Fruit fly (Drosophila melanogaster) whole organism, embryonic: Measurements from ENCODE around the gene GC2.

Experiments
- Aef1 ChIP-seq: fragments of 200-800 bp; sonication (Bioruptor generic); IDR thresholded peaks from 3 replicates; pipeline ENCODE4 v1.3.6; 2022; ENCODE audit warnings: missing biosample characterization, missing genetic modification characterization
- Atf6 ChIP-seq: fragments of 200-800 bp; sonication (Bioruptor generic); IDR thresholded peaks from 2 replicates; pipeline ENCODE4 v1.3.6; 2022; ENCODE audit warnings: missing biosample characterization, missing genetic modification characterization
- B-H2 ChIP-seq: fragments of 200-800 bp; sonication (Bioruptor generic); optimal IDR thresholded peaks from 2 replicates; lab custom pipeline; 2018; ENCODE audit warnings: missing biosample characterization, mild to moderate bottlenecking, missing genetic modification characterization
- Bteb2 ChIP-seq: fragments of 200-800 bp; sonication (Bioruptor generic); optimal IDR thresholded peaks from 2 replicates; lab custom pipeline; 2016; ENCODE audit warnings: missing biosample characterization, missing genetic modification characterization
- CG10654 ChIP-seq: fragments of 200-800 bp; sonication (Bioruptor generic); optimal IDR thresholded peaks from 2 replicates; lab custom pipeline; 2016; ENCODE audit warnings: missing biosample characterization, missing genetic modification characterization
- CG12155 ChIP-seq: fragments of 200-800 bp; sonication (Bioruptor generic); optimal IDR thresholded peaks from 3 replicates; lab custom pipeline; 2016; ENCODE audit warnings: missing biosample characterization, missing genetic modification characterization
- CG12942 ChIP-seq: fragments of 200-800 bp; sonication (Bioruptor generic); optimal IDR thresholded peaks from 3 replicates; lab custom pipeline; 2016; ENCODE audit warnings: missing biosample characterization, missing genetic modification characterization
- CG13287 ChIP-seq: fragments of 200-800 bp; sonication (Bioruptor generic); IDR thresholded peaks from 2 replicates; pipeline ENCODE4 v1.3.6; 2022; ENCODE audit warnings: missing biosample characterization, missing genetic modification characterization; ENCODE audit not compliant: partially characterized antibody
- CG1647 ChIP-seq: fragments of 200-800 bp; sonication (Bioruptor generic); optimal IDR thresholded peaks from 3 replicates; lab custom pipeline; 2016; ENCODE audit warnings: missing biosample characterization, missing genetic modification characterization
- CG16815 ChIP-seq: fragments of 200-800 bp; sonication (Bioruptor generic); optimal IDR thresholded peaks from 3 replicates; lab custom pipeline; 2017; ENCODE audit warnings: missing biosample characterization, mild to moderate bottlenecking, missing genetic modification characterization
- CG17385 ChIP-seq: fragments of 200-800 bp; sonication (Bioruptor generic); optimal IDR thresholded peaks from 3 replicates; lab custom pipeline; 2018; ENCODE audit warnings: missing biosample characterization, mild to moderate bottlenecking, missing genetic modification characterization
- CG18011 ChIP-seq: fragments of 200-800 bp; sonication (Bioruptor generic); optimal IDR thresholded peaks from 2 replicates; lab custom pipeline; 2017; ENCODE audit warnings: missing biosample characterization, missing genetic modification characterization, mild to moderate bottlenecking, moderate library complexity, missing genotype
- CG2116 ChIP-seq: fragments of 200-800 bp; sonication (Bioruptor generic); optimal IDR thresholded peaks from 3 replicates; lab custom pipeline; 2018; ENCODE audit warnings: missing biosample characterization, mild to moderate bottlenecking, missing genetic modification characterization
- CG30020 ChIP-seq: fragments of 200-800 bp; optimal IDR thresholded peaks from 2 replicates; lab custom pipeline; 2019; ENCODE audit warnings: missing biosample characterization, mild to moderate bottlenecking, missing genetic modification characterization, moderate library complexity
- CG3847 ChIP-seq: fragments of 200-800 bp; sonication (Bioruptor generic); IDR thresholded peaks from 2 replicates; pipeline ENCODE4 v1.3.6; 2022; ENCODE audit warnings: missing biosample characterization, missing genetic modification characterization
- CG4820 ChIP-seq: fragments of 200-800 bp; sonication (Bioruptor generic); optimal IDR thresholded peaks from 3 replicates; lab custom pipeline; 2016; ENCODE audit warnings: missing biosample characterization, missing genetic modification characterization
- CG6683 ChIP-seq: fragments of 200-800 bp; sonication (Bioruptor generic); optimal IDR thresholded peaks from 2 replicates; lab custom pipeline; 2017; ENCODE audit warnings: missing biosample characterization, mild to moderate bottlenecking, missing genetic modification characterization, missing genetic modification reagents
- CG6813 ChIP-seq: fragments of 200-800 bp; sonication (Bioruptor generic); optimal IDR thresholded peaks from 2 replicates; lab custom pipeline; 2017; ENCODE audit warnings: missing biosample characterization, missing genetic modification characterization, mild to moderate bottlenecking, moderate library complexity, missing genetic modification reagents
- CG8359 ChIP-seq: fragments of 200-800 bp; sonication (Bioruptor generic); optimal IDR thresholded peaks from 2 replicates; lab custom pipeline; 2017; ENCODE audit warnings: missing biosample characterization, mild to moderate bottlenecking, missing genetic modification characterization, borderline replicate concordance
- Dp ChIP-seq: fragments of 200-800 bp; sonication (Bioruptor generic); optimal IDR thresholded peaks from 2 replicates; lab custom pipeline; 2018; ENCODE audit warnings: missing biosample characterization, mild to moderate bottlenecking, missing genetic modification characterization, moderate library complexity
- Drgx ChIP-seq: fragments of 200-800 bp; sonication (Bioruptor generic); IDR thresholded peaks from 2 replicates; pipeline ENCODE4 v1.3.6; 2022; ENCODE audit warnings: missing biosample characterization, missing genetic modification characterization
- Elba2 ChIP-seq: fragments of 200-800 bp; sonication (Bioruptor generic); optimal IDR thresholded peaks from 3 replicates; lab custom pipeline; 2016; ENCODE audit warnings: missing biosample characterization, missing genetic modification characterization
- HLH3B ChIP-seq: fragments of 200-800 bp; sonication (Bioruptor generic); IDR thresholded peaks from 2 replicates; pipeline ENCODE4 v1.3.6; 2022; ENCODE audit warnings: missing biosample characterization, missing genetic modification characterization
- Sox102F ChIP-seq: fragments of 200-800 bp; sonication (Bioruptor generic); optimal IDR thresholded peaks from 2 replicates; lab custom pipeline; 2018; ENCODE audit warnings: missing biosample characterization, mild to moderate bottlenecking, missing genetic modification characterization, moderate library complexity
- cas ChIP-seq: fragments of 200-800 bp; sonication (Bioruptor generic); IDR thresholded peaks from 2 replicates; pipeline ENCODE4 v1.3.6; 2022; ENCODE audit warnings: missing biosample characterization, missing genetic modification characterization
- cato ChIP-seq: fragments of 200-800 bp; sonication (Bioruptor generic); optimal IDR thresholded peaks from 2 replicates; lab custom pipeline; 2016; ENCODE audit warnings: missing biosample characterization, missing genetic modification characterization, borderline replicate concordance
- cg ChIP-seq: fragments of 200-800 bp; sonication (Bioruptor generic); optimal IDR thresholded peaks from 3 replicates; lab custom pipeline; 2019; ENCODE audit warnings: missing biosample characterization, mild to moderate bottlenecking, missing genetic modification characterization, moderate library complexity
- chinmo ChIP-seq: fragments of 200-800 bp; sonication (Bioruptor generic); IDR thresholded peaks from 4 replicates; pipeline ENCODE4 v1.3.6; 2022; ENCODE audit warnings: missing biosample characterization, missing genetic modification characterization; ENCODE audit not compliant: partially characterized antibody
- crc ChIP-seq: fragments of 200-800 bp; sonication (Bioruptor generic); optimal IDR thresholded peaks from 2 replicates; lab custom pipeline; 2016; ENCODE audit warnings: missing biosample characterization, missing genetic modification characterization
- croc ChIP-seq: fragments of 200-800 bp; sonication (Bioruptor generic); conservative IDR thresholded peaks from 3 replicates; pipeline ENCODE4 v1.3.6; 2022; ENCODE audit warnings: missing biosample characterization, missing genetic modification characterization
- disco-r ChIP-seq: fragments of 200-800 bp; sonication (Bioruptor generic); optimal IDR thresholded peaks from 2 replicates; lab custom pipeline; 2016; ENCODE audit warnings: missing biosample characterization, missing genetic modification characterization
- dmrt99B ChIP-seq: fragments of 200-800 bp; sonication (Bioruptor generic); optimal IDR thresholded peaks from 2 replicates; lab custom pipeline; 2018; ENCODE audit warnings: missing biosample characterization, mild to moderate bottlenecking, missing genetic modification characterization, moderate library complexity
- ftz-f1 ChIP-seq: fragments of 200-800 bp; sonication (Bioruptor generic); optimal IDR thresholded peaks from 2 replicates; lab custom pipeline; 2016; ENCODE audit warnings: missing biosample characterization, missing genetic modification characterization
- lbe ChIP-seq: fragments of 200-800 bp; sonication (Bioruptor generic); optimal IDR thresholded peaks from 2 replicates; lab custom pipeline; 2016; ENCODE audit warnings: missing biosample characterization, mild to moderate bottlenecking, missing genetic modification characterization
- lov ChIP-seq, 2 experiments: fragments of 200-800 bp in 1 of 2; fragments of >200 bp in 1 of 2; sonication (Bioruptor generic) in 1 of 2; IDR thresholded peaks in 1 of 2; optimal IDR thresholded peaks in 1 of 2; 2 replicates in 1 of 2; 3 replicates in 1 of 2; pipeline versions ENCODE4 v1.3.6 to Lab custom; 2017 to 2022; ENCODE audit warnings: missing biosample characterization in 1 of 2, missing genetic modification characterization in 1 of 2
- nom ChIP-seq: fragments of 200-800 bp; sonication (Bioruptor generic); optimal IDR thresholded peaks from 2 replicates; lab custom pipeline; 2017; ENCODE audit warnings: missing biosample characterization, missing genetic modification characterization, mild to moderate bottlenecking, moderate library complexity, missing genetic modification reagents
- pan ChIP-seq, 4 experiments: fragments of >200 bp in 3 of 4; fragments of 200-800 bp in 1 of 4; sonication (Bioruptor generic) in 1 of 4; optimal IDR thresholded peaks in 3 of 4; IDR thresholded peaks in 1 of 4; 2 replicates each; pipeline versions ENCODE4 v1.3.6 to Lab custom; 2017 to 2022; ENCODE audit warnings: missing biosample characterization in 2 of 4, missing genetic modification characterization in 2 of 4, mixed read lengths in 1 of 4
- pzg ChIP-seq: fragments of 200-800 bp; sonication (Bioruptor generic); optimal IDR thresholded peaks from 3 replicates; lab custom pipeline; 2018; ENCODE audit warnings: missing biosample characterization, mild to moderate bottlenecking, missing genetic modification characterization, moderate library complexity
- row ChIP-seq: fragments of 200-800 bp; sonication (Bioruptor generic); IDR thresholded peaks from 3 replicates; pipeline ENCODE4 v1.3.6; 2022; ENCODE audit warnings: missing biosample characterization, missing genetic modification characterization
- scrt ChIP-seq: fragments of 200-800 bp; sonication (Bioruptor generic); optimal IDR thresholded peaks from 2 replicates; lab custom pipeline; 2018; ENCODE audit warnings: missing biosample characterization, mild to moderate bottlenecking, missing genetic modification characterization, moderate library complexity
- sens ChIP-seq: fragments of 200-800 bp; sonication (Bioruptor generic); peaks from one replicate; lab custom pipeline; 2016; ENCODE audit warnings: missing biosample characterization, missing genetic modification characterization
- sens-2 ChIP-seq: fragments of 200-800 bp; sonication (Bioruptor generic); IDR thresholded peaks from 2 replicates; pipeline ENCODE4 v1.3.6; 2022; ENCODE audit warnings: missing biosample characterization, missing genetic modification characterization
- sima ChIP-seq: fragments of 200-800 bp; sonication (Bioruptor generic); optimal IDR thresholded peaks from 2 replicates; lab custom pipeline; 2016; ENCODE audit warnings: missing biosample characterization, missing genetic modification characterization
- sna ChIP-seq: fragments of 200-800 bp; sonication (Bioruptor generic); IDR thresholded peaks from 2 replicates; pipeline ENCODE4 v1.3.6; 2022; ENCODE audit warnings: missing biosample characterization, missing genetic modification characterization; ENCODE audit not compliant: partially characterized antibody
- so ChIP-seq: fragments of 200-800 bp; sonication (Bioruptor generic); IDR thresholded peaks from 3 replicates; pipeline ENCODE4 v1.3.6; 2022; ENCODE audit warnings: missing biosample characterization, missing genetic modification characterization
- stc ChIP-seq: fragments of 200-800 bp; sonication (Bioruptor generic); IDR thresholded peaks from 2 replicates; pipeline ENCODE4 v1.3.6; 2022; ENCODE audit warnings: missing biosample characterization, missing genetic modification characterization
- tin ChIP-seq: fragments of 200-800 bp; sonication (Bioruptor generic); optimal IDR thresholded peaks from 3 replicates; lab custom pipeline; 2016; ENCODE audit warnings: missing biosample characterization, missing genetic modification characterization
- unpg ChIP-seq: fragments of 200-800 bp; sonication (Bioruptor generic); optimal IDR thresholded peaks from 3 replicates; lab custom pipeline; 2018; ENCODE audit warnings: missing biosample characterization, mild to moderate bottlenecking, missing genetic modification characterization, moderate library complexity

GC2 gene

dm6 chr3R:12010202-12010824 lies 38.8 kb downstream of the GC2 start, which contains the start of the genes KLHL18 and GCC185 (continued):
- TF ChIP-seq Sox102F (GFP tag; lab: Kevin White, UChicago): peak; percentile 62
- TF ChIP-seq CG3847 (GFP tag; lab: Robert Waterston, UW): peak; percentile 90
- peak; percentile 61; the same call in 1 of the 2 replicates for TF ChIP-seq HLH3B
- TF ChIP-seq CG6683: peak; percentile 27
- no peak for TF ChIP-seq cg (GFP tag; lab: Kevin White, UChicago)
- TF ChIP-seq Drgx: peak; percentile 30; the same call in 1 of the 2 replicates
- TF ChIP-seq CG17385 (GFP tag; lab: Kevin White, UChicago): no peak
- peak; percentile 83 for TF ChIP-seq CG12155
- TF ChIP-seq CG10654 (GFP tag; lab: Kevin White, UChicago): peak; percentile 79
- TF ChIP-seq CG4820: peak; percentile 76
- TF ChIP-seq CG1647: peak; percentile 66
- peak; percentile 74 for TF ChIP-seq B-H2 (GFP tag; lab: Kevin White, UChicago)
- no peak for TF ChIP-seq CG8359 (GFP tag; lab: Kevin White, UChicago)
- peak; percentile 98 for TF ChIP-seq row
- TF ChIP-seq disco-r (GFP tag; lab: Kevin White, UChicago): no peak
- peak; percentile 55 for TF ChIP-seq Bteb2 (GFP tag; lab: Kevin White, UChicago)
- TF ChIP-seq lov (optimal IDR thresholded peaks at IDR 0.05; lab: Kevin White, UChicago): no peak
- TF ChIP-seq lov (GFP tag; IDR thresholded peaks at IDR 0.05; lab: Robert Waterston, UW): no peak
- peak; percentile 96 for TF ChIP-seq sens (GFP tag; lab: Kevin White, UChicago)
- no peak for TF ChIP-seq so (GFP tag; lab: Robert Waterston, UW)
- TF ChIP-seq sens-2 (GFP tag; lab: Robert Waterston, UW): no peak
- no peak for TF ChIP-seq Dp (GFP tag; lab: Kevin White, UChicago)
- TF ChIP-seq sima (GFP tag; lab: Kevin White, UChicago): no peak
- TF ChIP-seq dmrt99B (tag; lab: Kevin White, UChicago): no peak
- TF ChIP-seq Aef1 (GFP tag; lab: Robert Waterston, UW): peak; percentile 82
- no peak for TF ChIP-seq cas
- TF ChIP-seq nom (GFP tag; lab: Kevin White, UChicago): no peak
- no peak for TF ChIP-seq lbe (GFP tag; lab: Kevin White, UChicago)
- TF ChIP-seq CG13287: peak; percentile 78
- TF ChIP-seq pan (optimal IDR thresholded peaks at IDR 0.05; lab: Kevin White, UChicago): no peak
- TF ChIP-seq pan (GFP tag; optimal IDR thresholded peaks at IDR 0.05 in 1 of 2, IDR thresholded peaks at IDR 0.05 in 1 of 2): peak in 1 of 2 experiments; percentile 59
- TF ChIP-seq chinmo (GFP tag; lab: Robert Waterston, UW): 0 out of 4 replicates have a peak, but pooled peaks have one; percentile 44
- TF ChIP-seq croc (GFP tag; lab: Robert Waterston, UW): peak; percentile 61; the same call in 2 of the 3 replicates
- TF ChIP-seq CG2116 (GFP tag; lab: Kevin White, UChicago): peak; percentile 69
- peak; percentile 30; the same call in 1 of the 2 replicates for TF ChIP-seq Atf6 (GFP tag; lab: Robert Waterston, UW)
- TF ChIP-seq stc (GFP tag; lab: Robert Waterston, UW): no peak
- TF ChIP-seq pzg (GFP tag; lab: Kevin White, UChicago): peak; percentile 42
- peak; percentile 68 for TF ChIP-seq CG30020 (tag; lab: Kevin White, UChicago)
- TF ChIP-seq cato: peak; percentile 71
- TF ChIP-seq CG12942 (GFP tag; lab: Kevin White, UChicago): peak; percentile 82
- no peak for TF ChIP-seq CG18011 (GFP tag; lab: Kevin White, UChicago)
- no peak for TF ChIP-seq CG6813 (GFP tag; lab: Kevin White, UChicago)
- no peak for TF ChIP-seq crc (GFP tag; lab: Kevin White, UChicago)
- TF ChIP-seq ftz-f1 (GFP tag; lab: Kevin White, UChicago): no peak
- TF ChIP-seq scrt (GFP tag; lab: Kevin White, UChicago): peak; percentile 52
- peak; percentile 80 for TF ChIP-seq CG16815 (GFP tag; lab: Kevin White, UChicago)
- peak; percentile 69; the same call in 1 of the 2 replicates for TF ChIP-seq sna
- TF ChIP-seq tin (GFP tag; lab: Kevin White, UChicago): peak; percentile 83
- TF ChIP-seq Elba2 (GFP tag; lab: Kevin White, UChicago): peak; percentile 95
- TF ChIP-seq unpg (GFP tag; lab: Kevin White, UChicago): no peak
